Fruit fly (Drosophila melanogaster) whole organism, adult: ENCODE measurements around the gene smp-30.

Experiments used
- CG12768 ChIP-seq: fragments of 200-800 bp; sonication (Bioruptor generic); optimal IDR thresholded peaks from 2 replicates; lab custom pipeline; 2017; ENCODE audit warnings: missing biosample characterization, missing genetic modification characterization, mild to moderate bottlenecking, moderate library complexity, missing genetic modification reagents
- CG1620 ChIP-seq: fragments of 200-800 bp; sonication (Bioruptor generic); optimal IDR thresholded peaks from 2 replicates; lab custom pipeline; 2016; ENCODE audit warnings: missing biosample characterization, missing genetic modification characterization
- CG33017 ChIP-seq: fragments of 200-800 bp; sonication (Bioruptor generic); optimal IDR thresholded peaks from 2 replicates; lab custom pipeline; 2018; ENCODE audit warnings: missing biosample characterization, mild to moderate bottlenecking, missing genetic modification characterization, moderate library complexity
- CG7045 ChIP-seq: fragments of 200-800 bp; sonication (Bioruptor generic); optimal IDR thresholded peaks from 2 replicates; lab custom pipeline; 2017; ENCODE audit warnings: missing biosample characterization, mild to moderate bottlenecking, missing genetic modification characterization
- Clk ChIP-seq: fragments of 200-800 bp; sonication (Bioruptor generic); optimal IDR thresholded peaks from 2 replicates; lab custom pipeline; 2017; ENCODE audit warnings: missing biosample characterization, missing genetic modification characterization
- Crg-1 ChIP-seq: fragments of 200-800 bp; sonication (Bioruptor generic); optimal IDR thresholded peaks from 2 replicates; lab custom pipeline; 2016; ENCODE audit warnings: missing biosample characterization, missing genetic modification characterization
- Hr96 ChIP-seq: fragments of 200-800 bp; sonication (Bioruptor generic); optimal IDR thresholded peaks from 2 replicates; lab custom pipeline; 2016; ENCODE audit warnings: missing biosample characterization, missing genetic modification characterization
- Mnt ChIP-seq: fragments of 200-800 bp; sonication (Bioruptor generic); optimal IDR thresholded peaks from 2 replicates; lab custom pipeline; 2016; ENCODE audit warnings: missing biosample characterization, mild to moderate bottlenecking, missing genetic modification characterization
- cnc ChIP-seq, 2 experiments: fragments of >200 bp; optimal IDR thresholded peaks; 2 replicates each; lab custom pipeline; 2017
- kay ChIP-seq: fragments of 200-800 bp; sonication (Bioruptor generic); peaks from one replicate; lab custom pipeline; 2016; ENCODE audit warnings: missing biosample characterization, missing genetic modification characterization, borderline replicate concordance
- ovo ChIP-seq: fragments of 200-800 bp; sonication (Bioruptor generic); optimal IDR thresholded peaks from 2 replicates; lab custom pipeline; 2016; ENCODE audit warnings: missing biosample characterization, missing genetic modification characterization
- pad ChIP-seq: fragments of 200-800 bp; sonication (Bioruptor generic); optimal IDR thresholded peaks from 3 replicates; lab custom pipeline; 2017; ENCODE audit warnings: missing biosample characterization, missing genetic modification characterization, mild to moderate bottlenecking, moderate library complexity, missing genetic modification reagents
- tj ChIP-seq: fragments of 200-800 bp; sonication (Bioruptor generic); optimal IDR thresholded peaks from 3 replicates; lab custom pipeline; 2017; ENCODE audit warnings: missing biosample characterization, mild to moderate bottlenecking, missing genetic modification characterization, moderate library complexity
- toe ChIP-seq: fragments of 200-800 bp; sonication (Bioruptor generic); optimal IDR thresholded peaks from 2 replicates; lab custom pipeline; 2016; ENCODE audit warnings: missing biosample characterization, missing genetic modification characterization

dm6 chr3R:14713776-14714146 is 37.3 kb downstream of the smp-30 start:
- TF ChIP-seq pad (GFP tag; lab: Kevin White, UChicago) (no peak), cnc (optimal IDR thresholded peaks at IDR 0.05; lab: Kevin White, UChicago) (no peak), Crg-1 (no peak), toe (GFP tag; lab: Kevin White, UChicago) (no peak), tj (GFP tag; lab: Kevin White, UChicago) (no peak), Clk (no peak), CG33017 (tag; lab: Kevin White, UChicago) (no peak), CG12768 (no peak), ovo (no peak), CG7045 (GFP tag; lab: Kevin White, UChicago) (no peak), kay (GFP tag; lab: Kevin White, UChicago) (no peak), CG1620 (GFP tag; lab: Kevin White, UChicago) (no peak), Hr96 (GFP tag; lab: Kevin White, UChicago) (no peak), Mnt (GFP tag; lab: Kevin White, UChicago) (no peak)
